Worm (Caenorhabditis elegans) whole organism, L1 larva: ENCODE results near the gene Y44A6D.3.

Experiments
- aly-2 ChIP-seq: fragments of 150-350 bp; optimal IDR thresholded peaks from 2 replicates; lab custom pipeline; 2014; ENCODE audit warnings: missing biosample characterization, missing genetic modification characterization
- ceh-82 ChIP-seq, 3 experiments: fragments of 150-350 bp in 1 of 3; sonication (generic microtip) in 2 of 3; optimal IDR thresholded peaks; 2 replicates each; lab custom pipeline; 2014 to 2017; ENCODE audit warnings: missing biosample characterization in 3 of 3, missing genetic modification characterization in 3 of 3
- elt-2 ChIP-seq: sonication (generic microtip); optimal IDR thresholded peaks from 2 replicates; lab custom pipeline; 2016; ENCODE audit warnings: missing genetic modification characterization, mild to moderate bottlenecking, inconsistent platforms, missing compliant biosample characterization, missing genetic modification reagents
- lin-35 ChIP-seq, 2 experiments: fragments of 150-350 bp; optimal IDR thresholded peaks; 2 replicates each; lab custom pipeline; 2014; ENCODE audit warnings: missing biosample characterization in 2 of 2, missing genetic modification characterization in 2 of 2, missing genetic modification reagents in 2 of 2
- lsy-2 ChIP-seq, 2 experiments: fragments of 150-350 bp; optimal IDR thresholded peaks; 2 replicates each; lab custom pipeline; 2014; ENCODE audit warnings: missing biosample characterization in 2 of 2, missing genetic modification characterization in 2 of 2
- nhr-11 ChIP-seq: fragments of 150-350 bp; optimal IDR thresholded peaks from 2 replicates; lab custom pipeline; 2014; ENCODE audit warnings: missing biosample characterization, missing genetic modification characterization
- nhr-19 ChIP-seq: fragments of 200-800 bp; sonication (Bioruptor generic); conservative IDR thresholded peaks from 2 replicates; pipeline ENCODE4 v1.3.6; 2022; ENCODE audit warnings: missing genetic modification characterization, missing compliant biosample characterization
- tlp-1 ChIP-seq: fragments of 150-350 bp; optimal IDR thresholded peaks from 2 replicates; lab custom pipeline; 2014; ENCODE audit warnings: missing biosample characterization, missing genetic modification characterization
- zag-1 ChIP-seq: fragments of 150-350 bp; optimal IDR thresholded peaks from 2 replicates; lab custom pipeline; 2014; ENCODE audit warnings: missing biosample characterization, missing genetic modification characterization
- ztf-11 ChIP-seq, 2 experiments: sonication (generic microtip); optimal IDR thresholded peaks; 2 replicates each; lab custom pipeline; 2016 to 2017; ENCODE audit warnings: missing genetic modification characterization in 2 of 2, missing biosample characterization in 1 of 2, missing compliant biosample characterization in 1 of 2
- ztf-4 ChIP-seq: fragments of 150-350 bp; optimal IDR thresholded peaks from 2 replicates; lab custom pipeline; 2014; ENCODE audit warnings: missing biosample characterization, missing genetic modification characterization

- TF ChIP-seq nhr-11 (tag; lab: Kevin White, UChicago) = no peak
- TF ChIP-seq aly-2 = no peak
- no peak for TF ChIP-seq zag-1 (tag; lab: Kevin White, UChicago)
- no peak for TF ChIP-seq lsy-2 (tag; optimal IDR thresholded peaks at IDR 0.05; lab: Kevin White, UChicago)
- no peak for TF ChIP-seq nhr-19 (GFP tag; lab: Robert Waterston, UW)
- no peak for TF ChIP-seq lin-35 (GFP tag; optimal IDR thresholded peaks at IDR 0.05; lab: Kevin White, UChicago)
- TF ChIP-seq elt-2 (tag; lab: Kevin White, UChicago) = no peak
- no peak for TF ChIP-seq ztf-4 (tag; lab: Kevin White, UChicago)
- no peak for TF ChIP-seq ztf-11 (tag; optimal IDR thresholded peaks at IDR 0.05; lab: Kevin White, UChicago)
- no peak for TF ChIP-seq ceh-82 (tag; optimal IDR thresholded peaks at IDR 0.05; lab: Kevin White, UChicago)
- no peak for TF ChIP-seq tlp-1
Observed at ce11 chrV:20790011-20790410, 2.2 kb downstream of the Y44A6D.3 start, which contains the start of gene Y44A6D.1.
